Worm (Caenorhabditis elegans): Measurements from ENCODE around the gene srx-36.

ce11 chrV:7147370-7147769 lies 16.5 kb upstream of the srx-36 start, which contains the start of gene ugt-38:
- TF ChIP-seq ama-1 (optimal IDR thresholded peaks at IDR 0.05) = no peak
- no peak for TF ChIP-seq hnd-1 (tag; optimal IDR thresholded peaks at IDR 0.05)
- TF ChIP-seq aly-1 (tag; optimal IDR thresholded peaks at IDR 0.05) = no peak
- TF ChIP-seq hmbx-1 (tag; optimal IDR thresholded peaks at IDR 0.05) = no peak
- no peak for TF ChIP-seq hmg-4 (GFP tag; optimal IDR thresholded peaks at IDR 0.05)
- no peak for TF ChIP-seq tbx-11 (GFP tag; IDR thresholded peaks at IDR 0.05)
- TF ChIP-seq B0310.2 (tag; optimal IDR thresholded peaks at IDR 0.05) = no peak
- no peak for TF ChIP-seq sea-1 (GFP tag; conservative IDR thresholded peaks at IDR 0.05)
